Fruit fly (Drosophila melanogaster): ENCODE measurements around the gene CG15167.

CG15167 gene

dm6 chr2L:18717365-18718011 lies 22.7 kb upstream of the CG15167 start (continued):
- 0 out of 2 replicates have a peak, but pooled peaks have one; percentile 8 for TF ChIP-seq CG10321 (GFP tag; IDR thresholded peaks at IDR 0.05)
- 0 out of 3 replicates have a peak, but pooled peaks have one; percentile 31 for TF ChIP-seq CG11695 (GFP tag; IDR thresholded peaks at IDR 0.05)
- peak; percentile 87 for TF ChIP-seq Ets65A (GFP tag)
- TF ChIP-seq CG1529 (GFP tag; optimal IDR thresholded peaks at IDR 0.05): peak; percentile 11
- TF ChIP-seq CG2875 (GFP tag; optimal IDR thresholded peaks at IDR 0.05): peak; percentile 45
- TF ChIP-seq wek (GFP tag; optimal IDR thresholded peaks at IDR 0.05): peak; percentile 23
- no peak for TF ChIP-seq Dad (GFP tag; optimal IDR thresholded peaks at IDR 0.05)
- peak; percentile 20 for TF ChIP-seq mirr (GFP tag; optimal IDR thresholded peaks at IDR 0.05)
- TF ChIP-seq E2f2 (GFP tag; IDR thresholded peaks at IDR 0.05): 0 out of 2 replicates have a peak, but pooled peaks have one; percentile 10
- TF ChIP-seq Pdp1 (GFP tag; optimal IDR thresholded peaks at IDR 0.05): peak in 1 of 2 experiments; percentile 73
- TF ChIP-seq Nf-YA (GFP tag; IDR thresholded peaks at IDR 0.05): 0 out of 2 replicates have a peak, but pooled peaks have one; percentile 18
- no peak for TF ChIP-seq exex (tag; optimal IDR thresholded peaks at IDR 0.05)

- no peak for TF ChIP-seq lbe (GFP tag; optimal IDR thresholded peaks at IDR 0.05)
- TF ChIP-seq NK7.1 (GFP tag; optimal IDR thresholded peaks at IDR 0.05): no peak
- TF ChIP-seq Drgx (GFP tag; IDR thresholded peaks at IDR 0.05): 0 out of 2 replicates have a peak, but pooled peaks have one; percentile 23
- no peak for TF ChIP-seq twi (tag; optimal IDR thresholded peaks at IDR 0.05)
- no peak for TF ChIP-seq Opbp (GFP tag; IDR thresholded peaks at IDR 0.05; ENCODE audit: partially characterized antibody)
- no peak for TF ChIP-seq NFAT (GFP tag; IDR thresholded peaks at IDR 0.05)
- TF ChIP-seq hth (optimal IDR thresholded peaks at IDR 0.05): no peak
- TF ChIP-seq hkb (optimal IDR thresholded peaks at IDR 0.05): no peak
- no peak for TF ChIP-seq hkb (GFP tag; IDR thresholded peaks at IDR 0.05)
These were observed 20.6 kb upstream of the CG15167 start for dm6 chr2L:18719583-18719982.

dm6 chr2L:18724842-18725241 lies 15.3 kb upstream of the CG15167 start:
- TF ChIP-seq Drgx (GFP tag; IDR thresholded peaks at IDR 0.05): peak; percentile 64
- TF ChIP-seq CG9797 (GFP tag; optimal IDR thresholded peaks at IDR 0.05): no peak
- no peak for TF ChIP-seq twi (tag; optimal IDR thresholded peaks at IDR 0.05)
- peak; percentile 75 for TF ChIP-seq stwl (tag; optimal IDR thresholded peaks at IDR 0.05)

- peak; percentile 62 for TF ChIP-seq sens (GFP tag)
- peak; percentile 73 for TF ChIP-seq Ets65A (GFP tag)
- TF ChIP-seq Dfd (GFP tag; optimal IDR thresholded peaks at IDR 0.05): no peak
These were observed 12.2 kb upstream of the CG15167 start for dm6 chr2L:18727986-18728385.

- no peak for TF ChIP-seq wdn (GFP tag; IDR thresholded peaks at IDR 0.05)
- peak; percentile 52 for TF ChIP-seq stwl (tag; optimal IDR thresholded peaks at IDR 0.05)
- no peak for TF ChIP-seq CG12659 (GFP tag; optimal IDR thresholded peaks at IDR 0.05)
- TF ChIP-seq CG8281 (tag; optimal IDR thresholded peaks at IDR 0.05): no peak
- no peak for TF ChIP-seq C15 (GFP tag; IDR thresholded peaks at IDR 0.05)
- TF ChIP-seq CG12942 (GFP tag; optimal IDR thresholded peaks at IDR 0.05): no peak
- TF ChIP-seq psq (GFP tag; optimal IDR thresholded peaks at IDR 0.05): no peak
- 0 out of 2 replicates have a peak, but pooled peaks have one; percentile 5 for TF ChIP-seq crol (GFP tag; IDR thresholded peaks at IDR 0.05)
- no peak for TF ChIP-seq zfh2 (GFP tag; optimal IDR thresholded peaks at IDR 0.05)
- TF ChIP-seq Tbp (GFP tag; optimal IDR thresholded peaks at IDR 0.05): no peak
- no peak for TF ChIP-seq CG10366 (GFP tag; IDR thresholded peaks at IDR 0.05)
- no peak for TF ChIP-seq danr (GFP tag; IDR thresholded peaks at IDR 0.05)
- TF ChIP-seq Nf-YB (GFP tag; optimal IDR thresholded peaks at IDR 0.05): no peak
- no peak for TF ChIP-seq CG12071 (GFP tag; optimal IDR thresholded peaks at IDR 0.05)
- no peak for TF ChIP-seq CG14050 (GFP tag; IDR thresholded peaks at IDR 0.05)
- TF ChIP-seq sim (GFP tag; IDR thresholded peaks at IDR 0.05): no peak
- no peak for TF ChIP-seq CG12744 (GFP tag; optimal IDR thresholded peaks at IDR 0.05)
- no peak for TF ChIP-seq CG6175 (GFP tag; IDR thresholded peaks at IDR 0.05)
- TF ChIP-seq CG31224 (GFP tag; IDR thresholded peaks at IDR 0.05): no peak
- no peak for TF ChIP-seq CG10274 (GFP tag; optimal IDR thresholded peaks at IDR 0.05)
- TF ChIP-seq HHEX (GFP tag; optimal IDR thresholded peaks at IDR 0.05): no peak
- no peak for TF ChIP-seq dmrt99B (tag; optimal IDR thresholded peaks at IDR 0.05)
These were observed 7.9 kb upstream of the CG15167 start, which contains the start of gene CG10348 for dm6 chr2L:18732291-18732690. Gene CG10348 (minus strand): TSS chr2L:18732524.
